Worm (Caenorhabditis elegans) whole organism, L1 larva: ENCODE data around the gene C23G10.1.

Source experiments
- C16A3.4 ChIP-seq: fragments of 150-350 bp; optimal IDR thresholded peaks from 2 replicates; lab custom pipeline; 2014; ENCODE audit warnings: missing biosample characterization, missing genetic modification characterization
- aha-1 ChIP-seq: fragments of 150-350 bp; optimal IDR thresholded peaks from 2 replicates; lab custom pipeline; 2014; ENCODE audit warnings: missing biosample characterization, missing genetic modification characterization
- alr-1 ChIP-seq: fragments of 200-800 bp; sonication (Bioruptor generic); optimal IDR thresholded peaks from 2 replicates; lab custom pipeline; 2018; ENCODE audit warnings: borderline replicate concordance, mild to moderate bottlenecking, missing genetic modification characterization, missing compliant biosample characterization
- ama-1 ChIP-seq: fragments of 150-350 bp; optimal IDR thresholded peaks from 2 replicates; lab custom pipeline; 2014
- blmp-1 ChIP-seq: fragments of 150-350 bp; optimal IDR thresholded peaks from 2 replicates; lab custom pipeline; 2014; ENCODE audit warnings: missing biosample characterization, missing genetic modification characterization
- ceh-82 ChIP-seq, 3 experiments: fragments of 150-350 bp in 1 of 3; sonication (generic microtip) in 2 of 3; optimal IDR thresholded peaks; 2 replicates each; lab custom pipeline; 2014 to 2017; ENCODE audit warnings: missing biosample characterization in 3 of 3, missing genetic modification characterization in 3 of 3
- ces-1 ChIP-seq: fragments of 150-350 bp; optimal IDR thresholded peaks from 2 replicates; lab custom pipeline; 2014; ENCODE audit warnings: missing biosample characterization, missing genetic modification reagents, missing genetic modification characterization
- dpl-1 ChIP-seq, 3 experiments: fragments of 150-350 bp in 2 of 3; sonication (generic microtip) in 1 of 3; optimal IDR thresholded peaks; 2 replicates each; lab custom pipeline; 2014 to 2017; ENCODE audit warnings: missing biosample characterization in 3 of 3, missing genetic modification characterization in 3 of 3, missing genetic modification reagents in 3 of 3
- efl-1 ChIP-seq, 4 experiments: fragments of 150-350 bp; optimal IDR thresholded peaks in 3 of 4; peaks in 1 of 4; 1 replicate in 1 of 4; 2 replicates in 3 of 4; lab custom pipeline; 2014; ENCODE audit warnings: missing biosample characterization in 2 of 4, missing genetic modification characterization in 2 of 4, missing genetic modification reagents in 2 of 4
- egl-13 ChIP-seq: sonication (generic microtip); optimal IDR thresholded peaks from 2 replicates; lab custom pipeline; 2016; ENCODE audit warnings: missing genotype, missing genetic modification reagents, missing genetic modification characterization, missing compliant biosample characterization
- elt-2 ChIP-seq: sonication (generic microtip); optimal IDR thresholded peaks from 2 replicates; lab custom pipeline; 2016; ENCODE audit warnings: missing genetic modification characterization, mild to moderate bottlenecking, inconsistent platforms, missing compliant biosample characterization, missing genetic modification reagents
- ets-5 ChIP-seq: fragments of 200-800 bp; sonication (Bioruptor generic); IDR thresholded peaks from 2 replicates; pipeline ENCODE4 v1.3.6; 2022; ENCODE audit warnings: missing genetic modification characterization, missing compliant biosample characterization
- fkh-10 ChIP-seq: sonication (generic microtip); optimal IDR thresholded peaks from 2 replicates; lab custom pipeline; 2017; ENCODE audit warnings: missing biosample characterization, missing genetic modification reagents, missing genetic modification characterization
- fkh-8 ChIP-seq: sonication (generic microtip); optimal IDR thresholded peaks from 2 replicates; lab custom pipeline; 2016; ENCODE audit warnings: mild to moderate bottlenecking, missing genetic modification characterization, missing compliant biosample characterization
- hlh-17 ChIP-seq: fragments of 200-800 bp; sonication (Bioruptor generic); optimal IDR thresholded peaks from 2 replicates; lab custom pipeline; 2018; ENCODE audit warnings: missing genetic modification characterization, mild to moderate bottlenecking, missing compliant biosample characterization, moderate library complexity, borderline replicate concordance
- jun-1 ChIP-seq: fragments of 150-350 bp; optimal IDR thresholded peaks from 2 replicates; lab custom pipeline; 2014; ENCODE audit warnings: missing biosample characterization, missing genetic modification reagents, missing genetic modification characterization
- lin-13 ChIP-seq: fragments of 150-350 bp; optimal IDR thresholded peaks from 2 replicates; lab custom pipeline; 2014; ENCODE audit warnings: missing biosample characterization, missing genetic modification reagents, missing genetic modification characterization
- lin-15B ChIP-seq: fragments of 150-350 bp; sonication (generic microtip); optimal IDR thresholded peaks from 3 replicates; lab custom pipeline; 2014; ENCODE audit warnings: missing biosample characterization, missing genetic modification characterization
- lin-35 ChIP-seq, 2 experiments: fragments of 150-350 bp; optimal IDR thresholded peaks; 2 replicates each; lab custom pipeline; 2014; ENCODE audit warnings: missing biosample characterization in 2 of 2, missing genetic modification characterization in 2 of 2, missing genetic modification reagents in 2 of 2
- lin-39 ChIP-seq: fragments of 150-350 bp; optimal IDR thresholded peaks from 2 replicates; lab custom pipeline; 2014; ENCODE audit warnings: missing biosample characterization, missing genetic modification reagents, missing genetic modification characterization
- lsy-2 ChIP-seq, 2 experiments: fragments of 150-350 bp; optimal IDR thresholded peaks; 2 replicates each; lab custom pipeline; 2014; ENCODE audit warnings: missing biosample characterization in 2 of 2, missing genetic modification characterization in 2 of 2
- mef-2 ChIP-seq: fragments of 150-350 bp; optimal IDR thresholded peaks from 2 replicates; lab custom pipeline; 2014; ENCODE audit warnings: missing biosample characterization, missing genetic modification characterization
- mep-1 ChIP-seq: fragments of 150-350 bp; optimal IDR thresholded peaks from 2 replicates; lab custom pipeline; 2014; ENCODE audit warnings: missing biosample characterization, missing genetic modification characterization
- nhr-11 ChIP-seq: fragments of 150-350 bp; optimal IDR thresholded peaks from 2 replicates; lab custom pipeline; 2014; ENCODE audit warnings: missing biosample characterization, missing genetic modification characterization
- nhr-237 ChIP-seq: fragments of 150-350 bp; optimal IDR thresholded peaks from 2 replicates; lab custom pipeline; 2014; ENCODE audit warnings: missing biosample characterization, missing genetic modification characterization
- nhr-47 ChIP-seq: sonication (generic microtip); optimal IDR thresholded peaks from 2 replicates; lab custom pipeline; 2016; ENCODE audit warnings: mild to moderate bottlenecking, missing genetic modification characterization, moderate library complexity, missing compliant biosample characterization
- nhr-76 ChIP-seq: sonication (generic microtip); optimal IDR thresholded peaks from 2 replicates; lab custom pipeline; 2017; ENCODE audit warnings: missing biosample characterization, missing genetic modification characterization
- nhr-77 ChIP-seq: fragments of 150-350 bp; optimal IDR thresholded peaks from 2 replicates; lab custom pipeline; 2014; ENCODE audit warnings: missing biosample characterization, missing genetic modification characterization
- nhr-84 ChIP-seq: sonication (generic microtip); optimal IDR thresholded peaks from 2 replicates; lab custom pipeline; 2017; ENCODE audit warnings: missing biosample characterization, missing genetic modification characterization
- nhr-90 ChIP-seq: sonication (generic microtip); optimal IDR thresholded peaks from 2 replicates; lab custom pipeline; 2016; ENCODE audit warnings: mild to moderate bottlenecking, missing genetic modification characterization, missing compliant biosample characterization; ENCODE audit not compliant: poor library complexity
- pag-3 ChIP-seq: sonication (generic microtip); optimal IDR thresholded peaks from 2 replicates; lab custom pipeline; 2017; ENCODE audit warnings: missing genetic modification characterization, mild to moderate bottlenecking, missing compliant biosample characterization, antibody characterized with exemption, borderline replicate concordance; ENCODE audit not compliant: insufficient read depth
- rnt-1 ChIP-seq: sonication (generic microtip); optimal IDR thresholded peaks from 2 replicates; lab custom pipeline; 2016; ENCODE audit warnings: mild to moderate bottlenecking, missing genetic modification characterization, moderate library complexity, missing compliant biosample characterization
- snu-23 ChIP-seq: sonication (generic microtip); optimal IDR thresholded peaks from 2 replicates; lab custom pipeline; 2016; ENCODE audit warnings: missing genetic modification characterization, missing compliant biosample characterization
- sox-4 ChIP-seq: sonication (generic microtip); optimal IDR thresholded peaks from 2 replicates; lab custom pipeline; 2016; ENCODE audit warnings: missing genetic modification characterization, missing compliant biosample characterization
- sptf-1 ChIP-seq: fragments of 150-350 bp; optimal IDR thresholded peaks from 2 replicates; lab custom pipeline; 2014; ENCODE audit warnings: missing biosample characterization, missing genetic modification characterization
- swsn-7 ChIP-seq: sonication (generic microtip); optimal IDR thresholded peaks from 2 replicates; lab custom pipeline; 2016; ENCODE audit warnings: missing genetic modification characterization, missing compliant biosample characterization
- unc-130 ChIP-seq: fragments of 150-350 bp; optimal IDR thresholded peaks from 2 replicates; lab custom pipeline; 2017; ENCODE audit warnings: missing biosample characterization, missing genetic modification characterization, inconsistent platforms
- unc-86 ChIP-seq: sonication (generic microtip); optimal IDR thresholded peaks from 2 replicates; lab custom pipeline; 2016; ENCODE audit warnings: missing genetic modification characterization, missing compliant biosample characterization
- vab-15 ChIP-seq: sonication (generic microtip); optimal IDR thresholded peaks from 2 replicates; lab custom pipeline; 2017; ENCODE audit warnings: missing genotype, mild to moderate bottlenecking, missing genetic modification characterization, missing compliant biosample characterization
- ztf-4 ChIP-seq: fragments of 150-350 bp; optimal IDR thresholded peaks from 2 replicates; lab custom pipeline; 2014; ENCODE audit warnings: missing biosample characterization, missing genetic modification characterization

The C23G10.1 gene

DNA sequence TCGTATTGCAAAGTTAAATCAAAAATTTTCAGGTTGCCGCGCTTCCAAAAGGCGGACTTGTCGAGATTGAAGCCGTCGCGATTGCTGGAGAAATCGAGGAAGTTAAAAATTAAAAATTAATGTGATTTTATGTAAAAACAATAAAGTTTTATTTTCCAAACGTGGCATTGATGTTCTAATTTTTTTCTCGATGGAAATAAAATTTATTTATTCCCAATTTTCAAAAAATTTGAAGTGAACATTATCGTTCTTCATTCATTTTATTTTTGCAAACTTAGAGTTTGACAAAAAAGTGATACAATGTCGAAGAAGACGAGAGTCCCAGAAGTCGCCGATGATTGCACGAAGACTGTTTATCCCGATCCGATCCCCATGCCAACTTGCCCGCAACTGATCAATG, at the start of gene C23G10.1:
TSS of gene C23G10.1 (plus strand) at position 301 of the 400 bp plus-strand sequence.
- no peak for TF ChIP-seq fkh-8 (tag; lab: Kevin White, UChicago)
- no peak for TF ChIP-seq lin-39 (tag; lab: Kevin White, UChicago)
- TF ChIP-seq pag-3 (tag; lab: Kevin White, UChicago): no peak
- no peak for TF ChIP-seq jun-1 (tag; lab: Kevin White, UChicago)
- no peak for TF ChIP-seq rnt-1 (tag; lab: Kevin White, UChicago)
- no peak for TF ChIP-seq ceh-82 (tag; optimal IDR thresholded peaks at IDR 0.05; lab: Kevin White, UChicago)

DNA sequence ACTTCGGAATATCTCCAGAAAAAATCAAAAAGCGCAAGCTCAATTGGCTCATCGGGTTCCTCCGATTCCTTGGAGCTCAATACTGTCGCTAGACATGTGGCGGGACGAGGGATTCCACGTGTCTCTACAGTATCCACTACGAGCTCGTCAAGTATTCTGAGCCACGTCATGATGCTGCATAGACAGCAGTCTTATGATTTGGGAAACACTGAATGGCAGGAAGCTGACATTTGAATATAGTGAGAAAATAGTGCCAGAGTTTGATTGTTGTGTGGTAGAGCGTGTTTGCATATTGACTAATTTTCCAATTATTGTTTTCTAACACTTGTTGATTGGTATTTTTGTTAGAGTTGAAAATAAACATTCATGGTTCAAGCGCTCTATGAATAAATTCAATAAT, 45.7 kb upstream of the C23G10.1 start:
- TF ChIP-seq nhr-11 (tag; lab: Kevin White, UChicago) (no peak), vab-15 (tag; lab: Kevin White, UChicago) (no peak), aha-1 (no peak), mef-2 (no peak), blmp-1 (tag; lab: Kevin White, UChicago) (no peak), sox-4 (tag; lab: Kevin White, UChicago) (no peak), ztf-4 (tag; lab: Kevin White, UChicago) (no peak), lin-35 (GFP tag; optimal IDR thresholded peaks at IDR 0.05; lab: Kevin White, UChicago) (no peak), swsn-7 (tag; lab: Kevin White, UChicago) (no peak), nhr-90 (no peak)

DNA sequence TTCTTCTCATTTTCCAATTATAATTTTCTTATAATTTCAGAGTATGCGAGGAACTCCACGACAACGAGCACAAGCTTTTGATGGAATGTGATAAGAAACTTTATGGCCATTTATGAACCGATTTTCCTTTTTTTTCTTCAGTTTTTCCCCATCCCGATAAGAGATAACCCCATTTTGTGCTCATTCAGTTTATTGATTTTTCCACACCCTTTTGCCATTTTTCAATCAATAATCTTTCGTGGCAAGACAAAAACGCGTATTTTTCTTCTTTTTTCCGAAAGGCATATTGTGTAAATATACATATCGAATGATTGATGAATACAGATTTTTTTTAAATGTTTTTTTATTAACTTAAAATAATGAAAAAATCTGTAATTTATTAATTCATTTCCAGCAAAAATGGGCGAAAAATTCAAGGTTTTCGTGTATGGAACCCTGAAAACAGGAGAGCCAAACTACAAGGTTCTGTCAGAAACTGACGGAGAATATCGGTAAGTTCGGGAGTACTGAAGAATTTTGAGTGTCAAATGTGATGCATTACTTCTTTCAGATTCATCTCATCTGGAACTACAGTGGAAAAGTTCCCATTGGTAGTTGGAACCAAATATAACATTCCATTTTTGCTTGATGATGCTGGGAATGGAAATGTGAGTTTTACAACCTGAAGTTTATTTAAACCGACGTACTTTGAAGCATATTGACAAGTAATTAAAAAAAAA, 44.7 kb upstream of the C23G10.1 start, which contains the start of gene F42A10.9:
TSS of gene F42A10.9 (plus strand) at position 321 of the 719 bp plus-strand sequence.
- TF ChIP-seq lsy-2 (tag; optimal IDR thresholded peaks at IDR 0.05; lab: Kevin White, UChicago): peak in 1 of 2 experiments; percentile 18
- peak; percentile 5 for TF ChIP-seq nhr-47 (tag; lab: Kevin White, UChicago)
- TF ChIP-seq egl-13 (tag; lab: Kevin White, UChicago): no peak
- TF ChIP-seq hlh-17 (GFP tag; lab: Kevin White, UChicago): no peak
- TF ChIP-seq ama-1 (lab: Kevin White, UChicago): peak; percentile 50
- no peak for TF ChIP-seq fkh-10
- peak; percentile 4 for TF ChIP-seq elt-2 (tag; lab: Kevin White, UChicago)
- peak; percentile 25 for TF ChIP-seq nhr-90
- TF ChIP-seq mep-1 (tag; lab: Kevin White, UChicago): peak; percentile 45
- TF ChIP-seq efl-1 (optimal IDR thresholded peaks at IDR 0.05; lab: Kevin White, UChicago): no peak
- peak in 1 of 2 experiments; percentile 38 for TF ChIP-seq efl-1 (GFP tag; optimal IDR thresholded peaks at IDR 0.05 in 1 of 2; lab: Kevin White, UChicago)

DNA sequence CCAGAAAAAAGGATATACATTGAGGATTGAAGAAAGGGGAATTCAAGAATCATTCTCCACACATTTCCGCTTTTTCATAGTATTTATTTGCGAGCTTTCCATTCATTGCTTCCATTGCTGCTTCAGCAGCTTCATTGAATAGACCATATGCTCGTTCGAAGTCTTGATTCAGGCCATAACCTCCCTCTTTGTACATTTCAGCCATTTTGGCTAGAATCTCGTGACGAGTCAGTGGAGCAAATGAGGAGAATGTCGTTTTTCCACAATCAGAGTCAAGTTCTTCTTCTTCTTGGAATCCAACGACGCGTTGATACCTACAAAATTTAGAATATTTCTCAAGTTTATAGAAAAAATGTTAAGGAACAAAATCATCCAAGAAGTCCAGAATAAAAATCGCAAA, 43.8 kb upstream of the C23G10.1 start:
- TF ChIP-seq dpl-1 (GFP tag; optimal IDR thresholded peaks at IDR 0.05; lab: Kevin White, UChicago) (no peak), nhr-237 (tag; lab: Kevin White, UChicago) (no peak), snu-23 (GFP tag; lab: Kevin White, UChicago) (no peak), nhr-84 (no peak), ces-1 (GFP tag; lab: Kevin White, UChicago) (no peak), C16A3.4 (tag; lab: Kevin White, UChicago) (no peak), ets-5 (no peak)

DNA sequence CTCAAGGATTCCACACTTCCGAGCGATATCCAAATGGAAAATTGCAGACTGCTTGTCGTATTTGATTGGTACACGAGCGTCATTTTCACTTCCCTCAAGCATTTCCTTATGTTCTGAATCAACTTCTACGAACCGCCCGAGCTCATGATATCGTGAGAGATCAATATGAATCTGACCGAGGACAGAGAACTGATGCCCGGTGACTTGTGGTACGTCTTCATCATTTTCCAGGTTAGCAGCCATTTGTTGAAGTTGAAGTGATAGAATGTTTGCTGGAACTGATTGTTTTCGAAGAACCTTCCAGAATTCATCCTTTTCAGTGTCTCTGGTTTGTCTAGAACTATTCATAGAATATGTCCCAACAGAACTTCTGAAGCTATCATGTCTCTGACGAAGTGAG, 42.5 kb upstream of the C23G10.1 start:
- TF ChIP-seq ztf-4 (tag; lab: Kevin White, UChicago) (no peak), alr-1 (tag; lab: Kevin White, UChicago) (no peak), efl-1 (optimal IDR thresholded peaks at IDR 0.05; lab: Kevin White, UChicago) (no peak), efl-1 (GFP tag; optimal IDR thresholded peaks at IDR 0.05 in 1 of 2; lab: Kevin White, UChicago) (no peak), rnt-1 (tag; lab: Kevin White, UChicago) (no peak), unc-130 (tag; lab: Kevin White, UChicago) (no peak), unc-86 (no peak), mep-1 (tag; lab: Kevin White, UChicago) (no peak), lin-15B (no peak), lsy-2 (tag; optimal IDR thresholded peaks at IDR 0.05; lab: Kevin White, UChicago) (no peak), nhr-77 (tag; lab: Kevin White, UChicago) (no peak), nhr-76 (tag; lab: Kevin White, UChicago) (no peak), sptf-1 (no peak), lin-13 (GFP tag; lab: Kevin White, UChicago) (no peak)
